Fruit fly (Drosophila melanogaster) whole organism, prepupa: Measurements from ENCODE around the gene Ir68a.

Experiments
- Blimp-1 ChIP-seq: fragments of 200-800 bp; sonication (Bioruptor generic); optimal IDR thresholded peaks from 3 replicates; lab custom pipeline; 2017; ENCODE audit warnings: missing biosample characterization, missing genetic modification characterization, mild to moderate bottlenecking, moderate library complexity, missing genetic modification reagents
- CG10669 ChIP-seq: fragments of 200-800 bp; sonication (Bioruptor generic); optimal IDR thresholded peaks from 3 replicates; lab custom pipeline; 2018; ENCODE audit warnings: missing biosample characterization, mild to moderate bottlenecking, missing genetic modification characterization, moderate library complexity
- CG11294 ChIP-seq: fragments of 200-800 bp; sonication (Bioruptor generic); IDR thresholded peaks from 2 replicates; pipeline ENCODE4 v1.3.6; 2022; ENCODE audit warnings: missing biosample characterization, missing genetic modification characterization
- CG11762 ChIP-seq: fragments of 200-800 bp; sonication (Bioruptor generic); optimal IDR thresholded peaks from 3 replicates; lab custom pipeline; 2016; ENCODE audit warnings: missing biosample characterization, missing genetic modification characterization; ENCODE audit not compliant: insufficient read depth
- CG11902 ChIP-seq: fragments of 200-800 bp; sonication (Bioruptor generic); optimal IDR thresholded peaks from 3 replicates; lab custom pipeline; 2016; ENCODE audit warnings: missing biosample characterization, missing genetic modification characterization
- CG1621 ChIP-seq: fragments of 200-800 bp; sonication (Bioruptor generic); optimal IDR thresholded peaks from 3 replicates; lab custom pipeline; 2018; ENCODE audit warnings: missing biosample characterization, mild to moderate bottlenecking, missing genetic modification characterization
- CG3032 ChIP-seq: fragments of 200-800 bp; optimal IDR thresholded peaks from 2 replicates; lab custom pipeline; 2019; ENCODE audit warnings: missing biosample characterization, mild to moderate bottlenecking, missing genetic modification characterization, moderate library complexity
- CG31627 ChIP-seq: fragments of 200-800 bp; sonication (Bioruptor generic); optimal IDR thresholded peaks from 3 replicates; lab custom pipeline; 2016; ENCODE audit warnings: missing biosample characterization, missing genetic modification characterization
- CG32006 ChIP-seq: fragments of 200-800 bp; sonication (Bioruptor generic); optimal IDR thresholded peaks from 3 replicates; lab custom pipeline; 2017; ENCODE audit warnings: missing biosample characterization, mild to moderate bottlenecking, missing genetic modification characterization
- CG3919 ChIP-seq: fragments of 200-800 bp; sonication (Bioruptor generic); optimal IDR thresholded peaks from 3 replicates; lab custom pipeline; 2016; ENCODE audit warnings: missing biosample characterization, missing genetic modification characterization
- CG4318 ChIP-seq: fragments of 200-800 bp; sonication (Bioruptor generic); optimal IDR thresholded peaks from 3 replicates; lab custom pipeline; 2017; ENCODE audit warnings: missing biosample characterization, mild to moderate bottlenecking, missing genetic modification characterization
- CG6163 ChIP-seq: fragments of 200-800 bp; sonication (Bioruptor generic); IDR thresholded peaks from 3 replicates; pipeline ENCODE4 v1.3.6; 2022; ENCODE audit warnings: missing biosample characterization, missing genetic modification characterization
- CG6792 ChIP-seq: fragments of 200-800 bp; sonication (Bioruptor generic); optimal IDR thresholded peaks from 3 replicates; lab custom pipeline; 2016; ENCODE audit warnings: missing biosample characterization, missing genetic modification characterization
- CG6808 ChIP-seq: fragments of 200-800 bp; sonication (Bioruptor generic); optimal IDR thresholded peaks from 3 replicates; lab custom pipeline; 2017; ENCODE audit warnings: missing biosample characterization, missing genetic modification characterization, mild to moderate bottlenecking, moderate library complexity, missing genetic modification reagents
- CG6854 ChIP-seq: fragments of 200-800 bp; sonication (Bioruptor generic); optimal IDR thresholded peaks from 2 replicates; lab custom pipeline; 2017; ENCODE audit warnings: missing biosample characterization, mild to moderate bottlenecking, missing genetic modification characterization
- CG7368 ChIP-seq: fragments of 200-800 bp; sonication (Bioruptor generic); optimal IDR thresholded peaks from 3 replicates; lab custom pipeline; 2016; ENCODE audit warnings: missing biosample characterization, missing genetic modification characterization
- CG8119 ChIP-seq: fragments of 200-800 bp; sonication (Bioruptor generic); IDR thresholded peaks from 3 replicates; pipeline ENCODE4 v1.3.6; 2022; ENCODE audit warnings: missing biosample characterization, missing genetic modification characterization
- CG8632 ChIP-seq: fragments of 200-800 bp; sonication (Bioruptor generic); optimal IDR thresholded peaks from 3 replicates; lab custom pipeline; 2016; ENCODE audit warnings: missing biosample characterization, missing genetic modification characterization
- CG9139 ChIP-seq: fragments of 200-800 bp; sonication (Bioruptor generic); optimal IDR thresholded peaks from 3 replicates; lab custom pipeline; 2017; ENCODE audit warnings: missing biosample characterization, mild to moderate bottlenecking, missing genetic modification characterization
- Eip78C ChIP-seq: fragments of 200-800 bp; sonication (Bioruptor generic); peaks from one replicate; lab custom pipeline; 2016; ENCODE audit warnings: missing biosample characterization, missing genetic modification characterization
- Eip93F ChIP-seq: fragments of 200-800 bp; sonication (Bioruptor generic); optimal IDR thresholded peaks from 2 replicates; lab custom pipeline; 2016; ENCODE audit warnings: missing biosample characterization, mild to moderate bottlenecking, missing genetic modification characterization
- Ets96B ChIP-seq: fragments of 200-800 bp; optimal IDR thresholded peaks from 2 replicates; lab custom pipeline; 2019; ENCODE audit warnings: missing biosample characterization, mild to moderate bottlenecking, missing genetic modification characterization, moderate library complexity
- Gug ChIP-seq: fragments of 200-800 bp; sonication (Bioruptor generic); IDR thresholded peaks from 2 replicates; pipeline ENCODE4 v1.3.6; 2022; ENCODE audit warnings: missing biosample characterization, missing genetic modification characterization
- Hr4 ChIP-seq: fragments of 200-800 bp; sonication (Bioruptor generic); optimal IDR thresholded peaks from 3 replicates; lab custom pipeline; 2016; ENCODE audit warnings: missing biosample characterization, missing genetic modification characterization
- Lpt ChIP-seq: fragments of 200-800 bp; sonication (Bioruptor generic); optimal IDR thresholded peaks from 3 replicates; lab custom pipeline; 2016; ENCODE audit warnings: missing biosample characterization, missing genetic modification characterization
- OdsH ChIP-seq: fragments of 200-800 bp; sonication (Bioruptor generic); optimal IDR thresholded peaks from 3 replicates; lab custom pipeline; 2016; ENCODE audit warnings: missing biosample characterization, missing genetic modification characterization
- Smox ChIP-seq: fragments of 200-800 bp; sonication (Bioruptor generic); optimal IDR thresholded peaks from 3 replicates; lab custom pipeline; 2016; ENCODE audit warnings: missing biosample characterization, missing genetic modification characterization
- Sox14 ChIP-seq: fragments of 200-800 bp; sonication (Bioruptor generic); optimal IDR thresholded peaks from 3 replicates; lab custom pipeline; 2016; ENCODE audit warnings: missing biosample characterization, missing genetic modification characterization
- Sox15 ChIP-seq: fragments of 200-800 bp; sonication (Bioruptor generic); optimal IDR thresholded peaks from 3 replicates; lab custom pipeline; 2016; ENCODE audit warnings: missing biosample characterization, missing genetic modification characterization
- achi ChIP-seq: fragments of 200-800 bp; sonication (Bioruptor generic); optimal IDR thresholded peaks from 3 replicates; lab custom pipeline; 2016; ENCODE audit warnings: missing biosample characterization, missing genetic modification characterization
- acj6 ChIP-seq: fragments of 200-800 bp; sonication (Bioruptor generic); optimal IDR thresholded peaks from 3 replicates; lab custom pipeline; 2016; ENCODE audit warnings: missing biosample characterization, missing genetic modification characterization
- cyc ChIP-seq: fragments of 200-800 bp; sonication (Bioruptor generic); optimal IDR thresholded peaks from 3 replicates; lab custom pipeline; 2016; ENCODE audit warnings: missing biosample characterization, missing genetic modification characterization
- dac ChIP-seq: fragments of 200-800 bp; sonication (Bioruptor generic); optimal IDR thresholded peaks from 2 replicates; lab custom pipeline; 2017; ENCODE audit warnings: missing biosample characterization, mild to moderate bottlenecking, missing genetic modification characterization
- dsx ChIP-seq: fragments of 200-800 bp; optimal IDR thresholded peaks from 3 replicates; lab custom pipeline; 2019; ENCODE audit warnings: missing biosample characterization, mild to moderate bottlenecking, missing genetic modification characterization, moderate library complexity; ENCODE audit not compliant: poor library complexity, severe bottlenecking
- eg ChIP-seq: fragments of 200-800 bp; sonication (Bioruptor generic); IDR thresholded peaks from 3 replicates; pipeline ENCODE4 v1.3.6; 2022; ENCODE audit warnings: missing biosample characterization, missing genetic modification characterization
- fd59A ChIP-seq: fragments of 200-800 bp; sonication (Bioruptor generic); optimal IDR thresholded peaks from 2 replicates; lab custom pipeline; 2017; ENCODE audit warnings: missing biosample characterization, mild to moderate bottlenecking, missing genetic modification characterization, missing genetic modification reagents
- fkh ChIP-seq: fragments of 200-800 bp; sonication (Bioruptor generic); optimal IDR thresholded peaks from 3 replicates; lab custom pipeline; 2017; ENCODE audit warnings: missing biosample characterization, mild to moderate bottlenecking, missing genetic modification characterization, moderate library complexity
- lz ChIP-seq: fragments of 200-800 bp; sonication (Bioruptor generic); optimal IDR thresholded peaks from 3 replicates; lab custom pipeline; 2016; ENCODE audit warnings: missing biosample characterization, missing genetic modification characterization
- net ChIP-seq: fragments of 200-800 bp; sonication (Bioruptor generic); optimal IDR thresholded peaks from 3 replicates; lab custom pipeline; 2016; ENCODE audit warnings: missing biosample characterization, missing genetic modification characterization
- pdm3 ChIP-seq: fragments of 200-800 bp; sonication (Bioruptor generic); optimal IDR thresholded peaks from 3 replicates; lab custom pipeline; 2016; ENCODE audit warnings: missing biosample characterization, missing genetic modification characterization
- salr ChIP-seq, 2 experiments: fragments of 200-800 bp; sonication (Bioruptor generic); optimal IDR thresholded peaks; 3 replicates each; lab custom pipeline; 2016 to 2018; ENCODE audit warnings: missing biosample characterization in 2 of 2, missing genetic modification characterization in 2 of 2, mild to moderate bottlenecking in 1 of 2
- ss ChIP-seq, 2 experiments: fragments of 200-800 bp; sonication (Bioruptor generic); optimal IDR thresholded peaks; 2 replicates in 1 of 2; 3 replicates in 1 of 2; lab custom pipeline; 2017 to 2018; ENCODE audit warnings: mild to moderate bottlenecking in 2 of 2, missing biosample characterization in 2 of 2, missing genetic modification characterization in 2 of 2, moderate library complexity in 1 of 2
- svp ChIP-seq: fragments of 200-800 bp; sonication (Bioruptor generic); peaks from one replicate; lab custom pipeline; 2016; ENCODE audit warnings: missing biosample characterization, missing genetic modification characterization
- topi ChIP-seq: fragments of 200-800 bp; sonication (Bioruptor generic); optimal IDR thresholded peaks from 3 replicates; lab custom pipeline; 2016; ENCODE audit warnings: missing biosample characterization, missing genetic modification characterization
- vri ChIP-seq: fragments of 200-800 bp; sonication (Bioruptor generic); optimal IDR thresholded peaks from 3 replicates; lab custom pipeline; 2016; ENCODE audit warnings: missing biosample characterization, mild to moderate bottlenecking, missing genetic modification characterization

Gene Ir68a

dm6 chr3L:11252424-11253118, 16.6 kb upstream of the Ir68a start:
- TF ChIP-seq CG6854 (GFP tag; lab: Kevin White, UChicago) (no peak), Hr4 (GFP tag; lab: Kevin White, UChicago) (no peak), CG7368 (GFP tag; lab: Kevin White, UChicago) (no peak), net (no peak), Smox (GFP tag; lab: Kevin White, UChicago) (no peak), svp (GFP tag; lab: Kevin White, UChicago) (no peak), dac (GFP tag; lab: Kevin White, UChicago) (no peak), CG6163 (GFP tag; lab: Robert Waterston, UW) (no peak), CG11294 (GFP tag; lab: Robert Waterston, UW) (no peak), CG32006 (GFP tag; lab: Kevin White, UChicago) (no peak), vri (GFP tag; lab: Kevin White, UChicago) (no peak), dsx (GFP tag; lab: Kevin White, UChicago) (no peak), Eip93F (GFP tag; lab: Kevin White, UChicago) (no peak), ss (GFP tag; optimal IDR thresholded peaks at IDR 0.05; lab: Kevin White, UChicago) (no peak), CG1621 (tag; lab: Kevin White, UChicago) (no peak), topi (GFP tag; lab: Kevin White, UChicago) (no peak), CG11762 (GFP tag; lab: Kevin White, UChicago) (no peak)

dm6 chr3L:11251721-11252423, 15.9 kb upstream of the Ir68a start, which contains the start of gene scyl:
Gene scyl, plus strand, starts transcription at chr3L:11252307.
- TF ChIP-seq CG1621 (tag; lab: Kevin White, UChicago), result peak; percentile 66
- TF ChIP-seq cyc (GFP tag; lab: Kevin White, UChicago), result peak; percentile 34
- no peak for TF ChIP-seq CG8632 (GFP tag; lab: Kevin White, UChicago)
- TF ChIP-seq CG9139 (GFP tag; lab: Kevin White, UChicago), result peak; percentile 80
- TF ChIP-seq Ets96B (tag; lab: Kevin White, UChicago), result peak; percentile 60
- TF ChIP-seq Sox15 (GFP tag; lab: Kevin White, UChicago), result no peak
- peak; percentile 1 for TF ChIP-seq Blimp-1 (GFP tag; lab: Kevin White, UChicago)
- peak; percentile 10 for TF ChIP-seq Hr4 (GFP tag; lab: Kevin White, UChicago)
- TF ChIP-seq pdm3 (GFP tag; lab: Kevin White, UChicago), result peak; percentile 30
- TF ChIP-seq Lpt (GFP tag; lab: Kevin White, UChicago), result peak; percentile 63
- peak; percentile 77 to 84 for TF ChIP-seq ss (GFP tag; optimal IDR thresholded peaks at IDR 0.05; lab: Kevin White, UChicago)
- peak; percentile 72 for TF ChIP-seq Sox14 (GFP tag; lab: Kevin White, UChicago)
- peak; percentile 54 for TF ChIP-seq CG6808
- TF ChIP-seq fkh (GFP tag; lab: Kevin White, UChicago), result peak; percentile 59
- peak; percentile 27 for TF ChIP-seq CG6792 (GFP tag; lab: Kevin White, UChicago)
- peak; percentile 83 for TF ChIP-seq dsx (GFP tag; lab: Kevin White, UChicago)
- TF ChIP-seq CG11902 (GFP tag; lab: Kevin White, UChicago), result no peak
- peak; percentile 9 for TF ChIP-seq CG31627 (GFP tag; lab: Kevin White, UChicago)
- TF ChIP-seq CG11294 (GFP tag; lab: Robert Waterston, UW), result peak; percentile 40; the same call in 1 of the 2 replicates
- peak; percentile 43 for TF ChIP-seq CG10669 (GFP tag; lab: Kevin White, UChicago)
- peak; percentile 11 for TF ChIP-seq fd59A (GFP tag; lab: Kevin White, UChicago)
- TF ChIP-seq eg (GFP tag; lab: Robert Waterston, UW), result peak; percentile 83; the same call in 2 of the 3 replicates
- peak; percentile 35 for TF ChIP-seq lz (GFP tag; lab: Kevin White, UChicago)
- TF ChIP-seq OdsH, result no peak
- TF ChIP-seq Eip78C (GFP tag; lab: Kevin White, UChicago), result peak; percentile 83
- TF ChIP-seq Gug (GFP tag; lab: Robert Waterston, UW), result no peak
- TF ChIP-seq achi (GFP tag; lab: Kevin White, UChicago), result peak; percentile 61
- TF ChIP-seq CG7368 (GFP tag; lab: Kevin White, UChicago), result peak; percentile 74
- TF ChIP-seq CG8119 (GFP tag; lab: Robert Waterston, UW), result peak; percentile 61
- no peak for TF ChIP-seq CG4318 (GFP tag; lab: Kevin White, UChicago)
- peak; percentile 85 for TF ChIP-seq vri (GFP tag; lab: Kevin White, UChicago)
- peak; percentile 81 for TF ChIP-seq net
- peak; percentile 83 for TF ChIP-seq svp (GFP tag; lab: Kevin White, UChicago)
- peak; percentile 0 for TF ChIP-seq acj6
- peak in 1 of 2 experiments; percentile 13 for TF ChIP-seq salr (GFP tag; optimal IDR thresholded peaks at IDR 0.05; lab: Kevin White, UChicago)
- peak; percentile 33 for TF ChIP-seq CG3032 (tag; lab: Kevin White, UChicago)
- peak; percentile 85 for TF ChIP-seq CG6163 (GFP tag; lab: Robert Waterston, UW)
- peak; percentile 29 for TF ChIP-seq Smox (GFP tag; lab: Kevin White, UChicago)
- peak; percentile 79 for TF ChIP-seq CG3919
